Fruit fly (Drosophila melanogaster) ovary, adult (tissue): ENCODE data around the gene CG34451.

Experiments used
- CG17801 ChIP-seq: fragments of 200-800 bp; optimal IDR thresholded peaks from 2 replicates; lab custom pipeline; 2019; ENCODE audit warnings: missing biosample characterization, mild to moderate bottlenecking, missing genetic modification characterization, moderate library complexity; ENCODE audit not compliant: partially characterized antibody

CG34451 gene

dm6 chr3L:15689518-15689917 is 2.4 kb downstream of the CG34451 start:
- TF ChIP-seq CG17801 (GFP tag; lab: Kevin White, UChicago) = no peak

- no peak for TF ChIP-seq CG17801 (GFP tag; lab: Kevin White, UChicago)
Observed at dm6 chr3L:15687802-15688201, 4.1 kb downstream of the CG34451 start, which contains the start of gene CG34452. CG34452 (minus strand) TSS chr3L:15687902.

dm6 chr3L:15684017-15684416 is 7.9 kb downstream of the CG34451 start:
- no peak for TF ChIP-seq CG17801 (GFP tag; lab: Kevin White, UChicago)

dm6 chr3L:15683345-15683922 is 8.4 kb downstream of the CG34451 start, which contains the start of the genes CG7579 and Pgant8:
CG7579 (minus strand) TSS chr3L:15683445.
Pgant8 (plus strand) TSS chr3L:15683872.
- TF ChIP-seq CG17801 (GFP tag; lab: Kevin White, UChicago) = no peak

- TF ChIP-seq CG17801 (GFP tag; lab: Kevin White, UChicago) = no peak
Observed at dm6 chr3L:15679420-15679819, 12.4 kb downstream of the CG34451 start, which contains the start of gene CG7304. CG7304 (plus strand) TSS chr3L:15679720.

dm6 chr3L:15678284-15678683 is 13.6 kb downstream of the CG34451 start:
- TF ChIP-seq CG17801 (GFP tag; lab: Kevin White, UChicago) = no peak

- TF ChIP-seq CG17801 (GFP tag; lab: Kevin White, UChicago) = no peak
Observed at dm6 chr3L:15677662-15678061, 14.2 kb downstream of the CG34451 start.

dm6 chr3L:15675111-15675510 is 16.8 kb downstream of the CG34451 start:
- TF ChIP-seq CG17801 (GFP tag; lab: Kevin White, UChicago) = no peak

- no peak for TF ChIP-seq CG17801 (GFP tag; lab: Kevin White, UChicago)
Observed at dm6 chr3L:15672800-15673199, 19.1 kb downstream of the CG34451 start.

dm6 chr3L:15670455-15670854 is 21.4 kb downstream of the CG34451 start:
- TF ChIP-seq CG17801 (GFP tag; lab: Kevin White, UChicago) = no peak

dm6 chr3L:15669939-15670338 is 21.9 kb downstream of the CG34451 start:
- TF ChIP-seq CG17801 (GFP tag; lab: Kevin White, UChicago) = no peak

- TF ChIP-seq CG17801 (GFP tag; lab: Kevin White, UChicago) = no peak
Observed at dm6 chr3L:15665741-15666140, 26.1 kb downstream of the CG34451 start.

dm6 chr3L:15664199-15664794 is 27.6 kb downstream of the CG34451 start:
- no peak for TF ChIP-seq CG17801 (GFP tag; lab: Kevin White, UChicago)

dm6 chr3L:15662510-15662909 is 29.4 kb downstream of the CG34451 start:
- TF ChIP-seq CG17801 (GFP tag; lab: Kevin White, UChicago) = no peak

dm6 chr3L:15661567-15661966 is 30.3 kb downstream of the CG34451 start, which contains the start of gene CG43082:
CG43082 (plus strand) TSS chr3L:15661867.
- TF ChIP-seq CG17801 (GFP tag; lab: Kevin White, UChicago) = no peak

dm6 chr3L:15660915-15661314 is 31.0 kb downstream of the CG34451 start, which contains the start of the genes Eig71Ej and Eig71Ek:
Eig71Ej (minus strand) TSS chr3L:15661015.
Eig71Ek (plus strand) TSS chr3L:15661248.
- no peak for TF ChIP-seq CG17801 (GFP tag; lab: Kevin White, UChicago)
